Fruit fly (Drosophila melanogaster) whole organism, adult: Measurements from ENCODE around the gene CG3552.

ENCODE experiments used
- CG11617 ChIP-seq: fragments of 200-800 bp; sonication (Bioruptor generic); optimal IDR thresholded peaks from 2 replicates; lab custom pipeline; 2017; ENCODE audit warnings: mild to moderate bottlenecking, missing biosample characterization, missing genetic modification reagents, missing genetic modification characterization
- CG12768 ChIP-seq: fragments of 200-800 bp; sonication (Bioruptor generic); optimal IDR thresholded peaks from 2 replicates; lab custom pipeline; 2017; ENCODE audit warnings: missing biosample characterization, missing genetic modification characterization, mild to moderate bottlenecking, moderate library complexity, missing genetic modification reagents
- CG14711 ChIP-seq: fragments of 200-800 bp; sonication (Bioruptor generic); optimal IDR thresholded peaks from 2 replicates; lab custom pipeline; 2018; ENCODE audit warnings: missing biosample characterization, mild to moderate bottlenecking, missing genetic modification characterization, moderate library complexity
- CG1620 ChIP-seq: fragments of 200-800 bp; sonication (Bioruptor generic); optimal IDR thresholded peaks from 2 replicates; lab custom pipeline; 2016; ENCODE audit warnings: missing biosample characterization, missing genetic modification characterization
- CG33017 ChIP-seq: fragments of 200-800 bp; sonication (Bioruptor generic); optimal IDR thresholded peaks from 2 replicates; lab custom pipeline; 2018; ENCODE audit warnings: missing biosample characterization, mild to moderate bottlenecking, missing genetic modification characterization, moderate library complexity
- CG5204 ChIP-seq: fragments of 200-800 bp; sonication (Bioruptor generic); optimal IDR thresholded peaks from 2 replicates; lab custom pipeline; 2016; ENCODE audit warnings: missing biosample characterization, missing genetic modification characterization
- CG7045 ChIP-seq: fragments of 200-800 bp; sonication (Bioruptor generic); optimal IDR thresholded peaks from 2 replicates; lab custom pipeline; 2017; ENCODE audit warnings: missing biosample characterization, mild to moderate bottlenecking, missing genetic modification characterization
- CG7101 ChIP-seq: fragments of 200-800 bp; sonication (Bioruptor generic); optimal IDR thresholded peaks from 2 replicates; lab custom pipeline; 2018; ENCODE audit warnings: missing biosample characterization, mild to moderate bottlenecking, missing genetic modification characterization, moderate library complexity
- Clk ChIP-seq: fragments of 200-800 bp; sonication (Bioruptor generic); optimal IDR thresholded peaks from 2 replicates; lab custom pipeline; 2017; ENCODE audit warnings: missing biosample characterization, missing genetic modification characterization
- Crg-1 ChIP-seq: fragments of 200-800 bp; sonication (Bioruptor generic); optimal IDR thresholded peaks from 2 replicates; lab custom pipeline; 2016; ENCODE audit warnings: missing biosample characterization, missing genetic modification characterization
- Hr96 ChIP-seq: fragments of 200-800 bp; sonication (Bioruptor generic); optimal IDR thresholded peaks from 2 replicates; lab custom pipeline; 2016; ENCODE audit warnings: missing biosample characterization, missing genetic modification characterization
- Mnt ChIP-seq: fragments of 200-800 bp; sonication (Bioruptor generic); optimal IDR thresholded peaks from 2 replicates; lab custom pipeline; 2016; ENCODE audit warnings: missing biosample characterization, mild to moderate bottlenecking, missing genetic modification characterization
- bab1 ChIP-seq: fragments of 200-800 bp; sonication (Bioruptor generic); optimal IDR thresholded peaks from 3 replicates; lab custom pipeline; 2019; ENCODE audit warnings: missing biosample characterization, mild to moderate bottlenecking, missing genetic modification characterization, moderate library complexity
- cic ChIP-seq: fragments of 200-800 bp; sonication (Bioruptor generic); optimal IDR thresholded peaks from 2 replicates; lab custom pipeline; 2017; ENCODE audit warnings: missing biosample characterization, mild to moderate bottlenecking, missing genetic modification characterization, moderate library complexity
- cnc ChIP-seq, 2 experiments: fragments of >200 bp; optimal IDR thresholded peaks; 2 replicates each; lab custom pipeline; 2017
- kay ChIP-seq: fragments of 200-800 bp; sonication (Bioruptor generic); peaks from one replicate; lab custom pipeline; 2016; ENCODE audit warnings: missing biosample characterization, missing genetic modification characterization, borderline replicate concordance
- ovo ChIP-seq: fragments of 200-800 bp; sonication (Bioruptor generic); optimal IDR thresholded peaks from 2 replicates; lab custom pipeline; 2016; ENCODE audit warnings: missing biosample characterization, missing genetic modification characterization
- pad ChIP-seq: fragments of 200-800 bp; sonication (Bioruptor generic); optimal IDR thresholded peaks from 3 replicates; lab custom pipeline; 2017; ENCODE audit warnings: missing biosample characterization, missing genetic modification characterization, mild to moderate bottlenecking, moderate library complexity, missing genetic modification reagents
- tj ChIP-seq: fragments of 200-800 bp; sonication (Bioruptor generic); optimal IDR thresholded peaks from 3 replicates; lab custom pipeline; 2017; ENCODE audit warnings: missing biosample characterization, mild to moderate bottlenecking, missing genetic modification characterization, moderate library complexity
- toe ChIP-seq: fragments of 200-800 bp; sonication (Bioruptor generic); optimal IDR thresholded peaks from 2 replicates; lab custom pipeline; 2016; ENCODE audit warnings: missing biosample characterization, missing genetic modification characterization

Gene CG3552

DNA sequence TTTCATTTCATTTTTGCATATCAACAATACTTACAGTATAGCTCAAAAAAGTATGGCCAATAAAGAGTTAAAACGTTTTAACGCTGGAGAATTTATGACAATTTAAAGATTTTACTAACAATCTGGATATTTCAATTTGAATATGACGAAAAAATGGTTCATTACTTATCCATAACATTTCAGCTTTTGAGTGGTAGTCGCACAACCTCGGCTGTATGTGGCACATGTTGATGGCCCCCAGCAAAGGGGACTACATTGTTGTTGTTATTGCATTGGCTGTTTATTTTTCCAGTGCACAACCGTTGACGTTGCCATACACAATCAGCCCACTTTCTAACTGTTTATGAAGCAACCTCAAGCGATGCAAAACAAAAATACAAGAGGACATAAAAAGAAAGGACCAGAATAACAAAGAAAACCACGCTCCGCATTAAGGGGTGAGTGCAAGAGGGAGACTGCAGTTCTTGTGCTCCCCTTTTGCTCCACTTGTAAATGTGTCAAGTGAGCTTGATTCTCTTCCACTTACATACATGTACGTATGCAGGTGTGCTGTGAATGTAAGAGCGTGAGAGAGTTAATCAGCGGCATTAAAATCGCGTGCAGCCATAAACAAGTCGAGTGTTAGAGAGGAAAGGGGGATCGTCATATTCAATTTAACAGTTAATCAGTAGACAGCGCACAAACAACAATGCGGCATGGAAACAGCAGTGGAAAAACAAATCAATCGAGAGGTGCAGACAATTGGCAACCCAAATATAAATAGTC, 35.9 kb upstream of the CG3552 start:
- TF ChIP-seq CG5204 (GFP tag; lab: Kevin White, UChicago) (peak; percentile 89), CG33017 (tag; lab: Kevin White, UChicago) (peak; percentile 96), kay (GFP tag; lab: Kevin White, UChicago) (peak; percentile 96), tj (GFP tag; lab: Kevin White, UChicago) (peak; percentile 94), Hr96 (peak; percentile 80), toe (GFP tag; lab: Kevin White, UChicago) (peak; percentile 58), cnc (optimal IDR thresholded peaks at IDR 0.05; lab: Kevin White, UChicago) (no peak), pad (GFP tag; lab: Kevin White, UChicago) (peak; percentile 92), CG14711 (peak; percentile 91), CG1620 (GFP tag; lab: Kevin White, UChicago) (peak; percentile 84), CG7045 (peak; percentile 95), Mnt (GFP tag; lab: Kevin White, UChicago) (peak; percentile 89), CG12768 (GFP tag; lab: Kevin White, UChicago) (peak; percentile 88), cic (peak; percentile 87), ovo (peak; percentile 84), bab1 (GFP tag; lab: Kevin White, UChicago) (peak; percentile 98), Crg-1 (peak; percentile 87), CG7101 (tag; lab: Kevin White, UChicago) (peak; percentile 95), Clk (GFP tag; lab: Kevin White, UChicago) (peak; percentile 61), CG11617 (peak; percentile 95)

DNA sequence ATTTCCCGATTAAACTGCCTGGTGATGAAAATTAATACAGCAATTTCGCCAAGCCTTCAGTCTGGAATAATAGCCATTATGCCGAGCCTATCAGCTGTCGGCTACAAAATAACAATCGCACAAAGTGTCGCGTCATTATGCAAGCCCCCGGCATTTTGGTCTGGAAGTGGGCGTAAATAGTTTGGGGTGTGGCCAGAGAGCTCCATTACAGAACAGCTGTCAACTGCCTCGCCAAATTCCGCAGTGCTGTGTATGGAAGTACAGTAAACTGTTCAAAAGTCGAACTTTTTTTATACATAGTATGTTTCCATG, 35.3 kb upstream of the CG3552 start:
- TF ChIP-seq kay (GFP tag; lab: Kevin White, UChicago) = no peak
- peak; percentile 71 to 73 for TF ChIP-seq cnc (optimal IDR thresholded peaks at IDR 0.05; lab: Kevin White, UChicago)

DNA sequence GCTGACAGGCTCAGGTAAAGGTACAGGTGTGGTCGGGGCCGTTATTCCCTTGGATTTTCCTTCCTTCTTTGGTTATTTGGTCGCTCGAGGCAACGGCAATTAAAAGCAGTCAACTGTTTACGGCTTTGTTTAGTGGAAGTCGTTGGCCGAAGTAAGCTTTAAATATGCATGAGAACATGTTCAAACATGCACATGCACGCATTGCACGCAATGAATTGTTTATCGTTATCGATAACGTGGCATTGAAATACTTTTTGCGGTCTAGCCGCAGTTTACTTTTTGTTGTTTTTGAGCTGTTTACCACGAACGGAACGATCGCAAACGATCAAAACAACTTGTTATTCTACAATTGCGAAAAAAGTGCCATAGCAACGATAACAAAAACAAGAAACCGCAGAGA, 34.5 kb upstream of the CG3552 start:
- peak; percentile 32 for TF ChIP-seq cic
- no peak for TF ChIP-seq pad (GFP tag; lab: Kevin White, UChicago)
- no peak for TF ChIP-seq CG12768 (GFP tag; lab: Kevin White, UChicago)
- no peak for TF ChIP-seq CG11617
- peak; percentile 33 for TF ChIP-seq tj (GFP tag; lab: Kevin White, UChicago)
- TF ChIP-seq CG7101 (tag; lab: Kevin White, UChicago) = no peak
- TF ChIP-seq cnc (optimal IDR thresholded peaks at IDR 0.05; lab: Kevin White, UChicago) = no peak
- no peak for TF ChIP-seq toe (GFP tag; lab: Kevin White, UChicago)
- TF ChIP-seq bab1 (GFP tag; lab: Kevin White, UChicago) = no peak
- no peak for TF ChIP-seq CG1620 (GFP tag; lab: Kevin White, UChicago)
- peak; percentile 26 for TF ChIP-seq ovo

DNA sequence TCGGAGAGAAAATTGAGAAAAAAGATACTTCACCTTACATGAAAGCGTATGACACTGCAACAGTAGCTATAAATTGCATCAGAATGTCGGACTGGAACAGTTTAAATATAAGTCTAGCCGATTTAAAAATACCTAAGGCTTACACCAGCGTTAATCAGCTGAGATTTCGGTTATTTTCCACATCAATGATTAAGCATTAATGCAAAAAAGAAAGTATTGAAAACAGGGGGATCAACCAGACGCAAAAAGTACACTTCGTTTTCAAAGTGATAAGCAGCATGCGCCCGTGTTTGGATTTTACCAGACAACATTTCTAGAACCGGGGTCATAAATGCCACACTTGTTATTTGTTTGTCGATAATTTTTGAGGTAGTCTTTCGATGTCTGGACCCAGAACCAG, 34.0 kb upstream of the CG3552 start:
- TF ChIP-seq cnc (optimal IDR thresholded peaks at IDR 0.05; lab: Kevin White, UChicago) (peak in 1 of 2 experiments; percentile 62), toe (GFP tag; lab: Kevin White, UChicago) (no peak), cic (no peak)

DNA sequence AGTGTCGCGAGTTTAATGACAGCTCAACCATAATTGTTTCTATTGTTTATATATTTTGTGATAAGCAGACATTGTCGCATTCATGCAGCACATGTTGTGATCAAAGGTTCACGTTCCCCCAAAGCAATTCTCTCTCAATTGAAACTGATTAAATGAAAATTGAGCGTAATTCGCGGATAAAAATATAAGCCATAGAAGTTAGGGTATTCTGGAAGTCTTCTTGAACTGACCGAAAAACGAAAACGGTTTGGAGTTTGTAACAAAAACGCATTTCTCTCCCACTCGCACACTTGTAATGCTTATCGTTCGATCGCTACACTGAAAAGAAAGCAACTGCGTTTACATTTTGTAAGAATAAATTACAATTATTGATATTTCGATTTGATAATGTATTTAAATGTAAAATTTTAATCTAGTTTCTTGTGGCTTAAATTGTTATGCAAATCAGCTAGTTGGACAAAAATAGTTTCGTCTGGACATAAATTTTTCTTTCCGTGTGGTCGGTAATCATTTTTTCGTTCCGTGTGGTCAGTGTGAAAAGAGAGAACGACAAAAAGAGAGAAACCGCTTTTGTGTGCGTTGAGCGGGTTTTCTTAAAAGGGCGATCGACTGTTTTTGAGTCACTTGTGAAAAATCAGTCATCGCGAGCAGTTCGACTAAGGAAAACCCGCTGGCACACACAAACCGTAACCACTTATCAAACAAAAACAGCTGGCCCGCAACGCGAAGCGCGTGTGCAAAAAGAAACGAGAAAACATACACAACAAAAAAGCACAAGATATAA, 33.3 kb upstream of the CG3552 start, which contains the start of gene aay:
Gene aay (plus strand): TSS at position 618 of the 784 bp plus-strand sequence.
- TF ChIP-seq Clk (GFP tag; lab: Kevin White, UChicago) (peak; percentile 98), cnc (optimal IDR thresholded peaks at IDR 0.05; lab: Kevin White, UChicago) (no peak), toe (GFP tag; lab: Kevin White, UChicago) (peak; percentile 98), CG33017 (tag; lab: Kevin White, UChicago) (peak; percentile 100), CG14711 (peak; percentile 98), CG5204 (GFP tag; lab: Kevin White, UChicago) (peak; percentile 99), cic (peak; percentile 97), CG7101 (tag; lab: Kevin White, UChicago) (peak; percentile 99), kay (GFP tag; lab: Kevin White, UChicago) (peak; percentile 100), CG11617 (peak; percentile 99), Mnt (GFP tag; lab: Kevin White, UChicago) (peak; percentile 97), Hr96 (peak; percentile 98), ovo (peak; percentile 96), CG1620 (GFP tag; lab: Kevin White, UChicago) (peak; percentile 97), pad (GFP tag; lab: Kevin White, UChicago) (peak; percentile 94), CG12768 (GFP tag; lab: Kevin White, UChicago) (peak; percentile 99), Crg-1 (peak; percentile 92), CG7045 (peak; percentile 99), bab1 (GFP tag; lab: Kevin White, UChicago) (peak; percentile 99), tj (GFP tag; lab: Kevin White, UChicago) (peak; percentile 96)
